Worm (Caenorhabditis elegans) whole organism, dauer: Measurements from ENCODE around the gene F41H8.1.
"Not testable (repeated sequence)": the region's sequence is repeated elsewhere in the genome, so short reads cannot be mapped to it uniquely, and the experiment has no call there.

Source experiments
- unc-62 ChIP-seq: sonication (generic microtip); optimal IDR thresholded peaks from 2 replicates; lab custom pipeline; 2017; ENCODE audit warnings: missing biosample characterization, missing genetic modification reagents, missing genetic modification characterization

The F41H8.1 gene

ce11 chrV:838984-839471 lies 5.6 kb downstream of the F41H8.1 start, which contains the start of the genes K09C6.7 and K09C6.10:
Gene K09C6.7 (minus strand): TSS chrV:839084.
Gene K09C6.10 (plus strand): TSS chrV:839421.
- TF ChIP-seq unc-62 (GFP tag; lab: Kevin White, UChicago), result not testable (repeated sequence)

ce11 chrV:842611-843010 lies 9.1 kb downstream of the F41H8.1 start:
- no peak for TF ChIP-seq unc-62 (GFP tag; lab: Kevin White, UChicago)

ce11 chrV:843118-843517 lies 9.7 kb downstream of the F41H8.1 start, which contains the start of gene K09C6.8:
Gene K09C6.8 (minus strand): TSS chrV:843218.
- not testable (repeated sequence) for TF ChIP-seq unc-62 (GFP tag; lab: Kevin White, UChicago)

- no peak for TF ChIP-seq unc-62 (GFP tag; lab: Kevin White, UChicago)
Observed at ce11 chrV:847521-847920, 14.1 kb downstream of the F41H8.1 start, which contains the start of gene srbc-13. Gene srbc-13 (plus strand): TSS chrV:847821.

ce11 chrV:849042-849441 lies 15.6 kb downstream of the F41H8.1 start:
- TF ChIP-seq unc-62 (GFP tag; lab: Kevin White, UChicago), result no peak

- TF ChIP-seq unc-62 (GFP tag; lab: Kevin White, UChicago), result no peak
Observed at ce11 chrV:849512-849911, 16.0 kb downstream of the F41H8.1 start, which contains the start of gene srbc-12. Gene srbc-12 (plus strand): TSS chrV:849812.

ce11 chrV:852184-852583 lies 18.7 kb downstream of the F41H8.1 start, which contains the start of gene K09C6.3:
Gene K09C6.3 (plus strand): TSS chrV:852484.
- TF ChIP-seq unc-62 (GFP tag; lab: Kevin White, UChicago), result no peak

- no peak for TF ChIP-seq unc-62 (GFP tag; lab: Kevin White, UChicago)
Observed at ce11 chrV:854966-855365, 21.5 kb downstream of the F41H8.1 start, which contains the start of gene K09C6.9. Gene K09C6.9 (minus strand): TSS chrV:855066.

ce11 chrV:856549-856948 lies 23.1 kb downstream of the F41H8.1 start, which contains the start of gene K09C6.2:
Gene K09C6.2 (plus strand): TSS chrV:856849.
- no peak for TF ChIP-seq unc-62 (GFP tag; lab: Kevin White, UChicago)

- no peak for TF ChIP-seq unc-62 (GFP tag; lab: Kevin White, UChicago)
Observed at ce11 chrV:858841-859456, 25.5 kb downstream of the F41H8.1 start.

ce11 chrV:866729-867128 lies 33.3 kb downstream of the F41H8.1 start, which contains the start of gene T02B11.3:
Gene T02B11.3 (minus strand): TSS chrV:866829.
- no peak for TF ChIP-seq unc-62 (GFP tag; lab: Kevin White, UChicago)

- TF ChIP-seq unc-62 (GFP tag; lab: Kevin White, UChicago), result no peak
Observed at ce11 chrV:871029-871428, 37.6 kb downstream of the F41H8.1 start, which contains the start of gene T02B11.4. Gene T02B11.4 (minus strand): TSS chrV:871129.

- no peak for TF ChIP-seq unc-62 (GFP tag; lab: Kevin White, UChicago)
Observed at ce11 chrV:875945-876344, 42.5 kb downstream of the F41H8.1 start, which contains the start of gene T02B11.9. Gene T02B11.9 (plus strand): TSS chrV:876245.

- TF ChIP-seq unc-62 (GFP tag; lab: Kevin White, UChicago), result no peak
Observed at ce11 chrV:878567-878966, 45.1 kb downstream of the F41H8.1 start, which contains the start of gene T02B11.8. Gene T02B11.8 (minus strand): TSS chrV:878667.

ce11 chrV:879171-879570 lies 45.7 kb downstream of the F41H8.1 start, which contains the start of gene srg-53:
Gene srg-53 (plus strand): TSS chrV:879471.
- no peak for TF ChIP-seq unc-62 (GFP tag; lab: Kevin White, UChicago)

ce11 chrV:884324-884723 lies 50.9 kb downstream of the F41H8.1 start, which contains the start of gene srj-38:
Gene srj-38 (minus strand): TSS chrV:884424.
- TF ChIP-seq unc-62 (GFP tag; lab: Kevin White, UChicago), result no peak
